Fruit fly (Drosophila melanogaster) whole organism, pupa: ENCODE data around the gene CG7131.

Source experiments
- CG12605 ChIP-seq: fragments of 200-800 bp; sonication (Bioruptor generic); IDR thresholded peaks from 2 replicates; pipeline ENCODE4 v1.3.6; 2022; ENCODE audit warnings: missing biosample characterization, missing genetic modification characterization
- CG13204 ChIP-seq: fragments of 200-800 bp; sonication (Bioruptor generic); optimal IDR thresholded peaks from 2 replicates; lab custom pipeline; 2018; ENCODE audit warnings: missing biosample characterization, mild to moderate bottlenecking, missing genetic modification characterization, moderate library complexity
- CG17806 ChIP-seq: fragments of 200-800 bp; sonication (Bioruptor generic); optimal IDR thresholded peaks from 2 replicates; lab custom pipeline; 2018; ENCODE audit warnings: missing biosample characterization, mild to moderate bottlenecking, missing genetic modification characterization, moderate library complexity
- CG32121 ChIP-seq: fragments of 200-800 bp; sonication (Bioruptor generic); IDR thresholded peaks from 2 replicates; pipeline ENCODE4 v1.3.6; 2022; ENCODE audit warnings: missing biosample characterization, missing genetic modification characterization
- CG34367 ChIP-seq: fragments of 200-800 bp; sonication (Bioruptor generic); optimal IDR thresholded peaks from 2 replicates; lab custom pipeline; 2018; ENCODE audit warnings: missing biosample characterization, mild to moderate bottlenecking, missing genetic modification characterization
- CG4496 ChIP-seq: fragments of 200-800 bp; sonication (Bioruptor generic); IDR thresholded peaks from 3 replicates; pipeline ENCODE4 v1.3.6; 2022; ENCODE audit warnings: missing biosample characterization, missing genetic modification characterization
- CG8159 ChIP-seq: fragments of 200-800 bp; sonication (Bioruptor generic); optimal IDR thresholded peaks from 3 replicates; lab custom pipeline; 2018; ENCODE audit warnings: missing biosample characterization, mild to moderate bottlenecking, missing genetic modification characterization, moderate library complexity
- CG9948 ChIP-seq: fragments of 200-800 bp; sonication (Bioruptor generic); optimal IDR thresholded peaks from 2 replicates; lab custom pipeline; 2018; ENCODE audit warnings: missing biosample characterization, mild to moderate bottlenecking, missing genetic modification characterization, moderate library complexity
- EcR ChIP-seq: fragments of 200-800 bp; sonication (Bioruptor generic); optimal IDR thresholded peaks from 3 replicates; lab custom pipeline; 2019; ENCODE audit warnings: missing biosample characterization, missing genetic modification characterization, mild to moderate bottlenecking, moderate library complexity, missing genetic modification reagents
- Pif1A ChIP-seq: fragments of 200-800 bp; sonication (Bioruptor generic); optimal IDR thresholded peaks from 3 replicates; lab custom pipeline; 2016; ENCODE audit warnings: missing biosample characterization, missing genetic modification characterization
- Pif1B ChIP-seq: fragments of 200-800 bp; sonication (Bioruptor generic); optimal IDR thresholded peaks from 3 replicates; lab custom pipeline; 2016; ENCODE audit warnings: missing biosample characterization, missing genetic modification characterization
- Snoo ChIP-seq: fragments of 200-800 bp; sonication (Bioruptor generic); optimal IDR thresholded peaks from 3 replicates; lab custom pipeline; 2017; ENCODE audit warnings: missing biosample characterization, mild to moderate bottlenecking, missing genetic modification characterization, inconsistent platforms
- gl ChIP-seq: fragments of 200-800 bp; sonication (Bioruptor generic); optimal IDR thresholded peaks from 2 replicates; lab custom pipeline; 2018; ENCODE audit warnings: missing biosample characterization, mild to moderate bottlenecking, missing genetic modification characterization

DNA sequence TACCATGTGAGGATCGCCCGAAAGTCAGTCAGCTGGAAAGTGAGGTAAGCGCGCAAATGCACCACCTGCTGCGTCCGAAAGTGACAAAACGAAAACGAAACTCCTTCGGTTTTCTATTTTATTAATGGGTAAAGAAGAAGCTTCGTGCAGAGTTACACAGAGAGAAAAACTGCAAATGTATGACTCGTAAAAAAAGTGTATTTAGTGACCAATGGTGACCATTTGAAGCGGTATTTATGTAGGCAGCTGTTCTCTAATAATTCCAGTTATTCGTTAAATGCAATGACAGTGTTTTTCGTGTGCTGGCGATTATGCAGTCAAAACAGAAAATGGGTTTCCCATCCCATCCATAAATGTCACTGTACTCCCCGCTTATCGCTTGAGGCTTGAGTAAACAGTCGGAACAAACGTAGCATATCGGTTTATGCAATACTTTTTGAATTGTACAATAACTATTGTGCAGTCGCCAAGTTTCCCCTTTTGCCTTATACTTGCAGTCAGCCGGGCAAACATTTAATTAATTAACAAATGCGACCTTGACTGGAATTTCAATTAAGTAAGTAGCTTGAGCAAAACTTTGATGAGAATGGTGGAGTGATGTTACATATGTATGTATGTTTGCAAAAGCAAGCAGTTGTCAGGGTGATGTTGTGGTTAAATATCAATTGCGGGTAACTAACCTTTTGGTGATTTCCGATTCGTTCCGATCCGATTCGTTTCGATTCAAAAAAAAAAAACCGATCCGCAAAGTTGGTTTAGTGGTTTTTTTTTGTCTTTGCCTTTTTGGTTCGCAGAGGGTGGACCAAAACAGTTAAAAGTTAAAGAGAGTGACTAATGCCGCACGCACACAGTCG lies 9.1 kb upstream of the CG7131 start:
- TF ChIP-seq gl (peak; percentile 7), CG12605 (no peak), CG9948 (tag; lab: Kevin White, UChicago) (peak; percentile 26), CG4496 (GFP tag; lab: Robert Waterston, UW) (peak; percentile 66; the same call in 2 of the 3 replicates), CG8159 (tag; lab: Kevin White, UChicago) (peak; percentile 49), CG17806 (tag; lab: Kevin White, UChicago) (peak; percentile 13), Pif1B (GFP tag; lab: Kevin White, UChicago) (no peak), CG13204 (GFP tag; lab: Kevin White, UChicago) (no peak), Pif1A (GFP tag; lab: Kevin White, UChicago) (no peak), CG32121 (GFP tag; lab: Robert Waterston, UW) (peak; percentile 19; the same call in 1 of the 2 replicates), CG34367 (tag; lab: Kevin White, UChicago) (peak; percentile 38), Snoo (tag; lab: Kevin White, UChicago) (no peak), EcR (GFP tag; lab: Kevin White, UChicago) (no peak)
